Worm (Caenorhabditis elegans) whole organism, early embryonic: ENCODE measurements around the gene C06E2.5.

ENCODE experiments used
- F13C5.2 ChIP-seq: sonication (generic microtip); optimal IDR thresholded peaks from 2 replicates; lab custom pipeline; 2017; ENCODE audit warnings: mild to moderate bottlenecking, missing genetic modification characterization, inconsistent platforms, missing compliant biosample characterization
- ama-1 ChIP-seq: fragments of 150-350 bp; optimal IDR thresholded peaks from 2 replicates; lab custom pipeline; 2014
- ets-7 ChIP-seq: sonication (generic microtip); optimal IDR thresholded peaks from 2 replicates; lab custom pipeline; 2016; ENCODE audit warnings: missing genotype, missing genetic modification characterization, missing compliant biosample characterization
- tbx-11 ChIP-seq: fragments of 200-800 bp; sonication (Bioruptor generic); IDR thresholded peaks from 2 replicates; pipeline ENCODE4 v1.3.6; 2022; ENCODE audit warnings: missing genetic modification characterization, missing compliant biosample characterization

ce11 chrX:8824437-8824836, 33.3 kb downstream of the C06E2.5 start, which contains the start of gene ifd-1:
- no peak for TF ChIP-seq ama-1 (lab: Kevin White, UChicago)
- TF ChIP-seq ets-7, result no peak
- TF ChIP-seq F13C5.2 (tag; lab: Kevin White, UChicago), result no peak
- no peak for TF ChIP-seq tbx-11 (GFP tag; lab: Robert Waterston, UW)
